Worm (Caenorhabditis elegans) whole organism, L1 larva: ENCODE measurements around the gene sri-29.

Source experiments
- aha-1 ChIP-seq: fragments of 150-350 bp; optimal IDR thresholded peaks from 2 replicates; lab custom pipeline; 2014; ENCODE audit warnings: missing biosample characterization, missing genetic modification characterization
- egl-13 ChIP-seq: sonication (generic microtip); optimal IDR thresholded peaks from 2 replicates; lab custom pipeline; 2016; ENCODE audit warnings: missing genotype, missing genetic modification reagents, missing genetic modification characterization, missing compliant biosample characterization
- elt-3 ChIP-seq, 6 experiments: fragments of 150-350 bp in 1 of 6; sonication (generic microtip); optimal IDR thresholded peaks; 2 replicates each; lab custom pipeline; 2017 to 2018; ENCODE audit warnings: missing biosample characterization in 6 of 6, missing genetic modification characterization in 6 of 6, inconsistent platforms in 1 of 6
- fos-1 ChIP-seq: fragments of 150-350 bp; optimal IDR thresholded peaks from 2 replicates; lab custom pipeline; 2014; ENCODE audit warnings: missing biosample characterization, missing genetic modification characterization
- lin-39 ChIP-seq: fragments of 150-350 bp; optimal IDR thresholded peaks from 2 replicates; lab custom pipeline; 2014; ENCODE audit warnings: missing biosample characterization, missing genetic modification reagents, missing genetic modification characterization
- lir-3 ChIP-seq: sonication (generic microtip); optimal IDR thresholded peaks from 2 replicates; lab custom pipeline; 2016; ENCODE audit warnings: mild to moderate bottlenecking, missing genetic modification characterization, moderate library complexity, missing compliant biosample characterization; ENCODE audit not compliant: poor library complexity
- lsy-2 ChIP-seq, 2 experiments: fragments of 150-350 bp; optimal IDR thresholded peaks; 2 replicates each; lab custom pipeline; 2014; ENCODE audit warnings: missing biosample characterization in 2 of 2, missing genetic modification characterization in 2 of 2
- nhr-28 ChIP-seq: fragments of 150-350 bp; optimal IDR thresholded peaks from 2 replicates; lab custom pipeline; 2014; ENCODE audit warnings: missing biosample characterization, missing genetic modification characterization
- pqm-1 ChIP-seq: sonication (generic microtip); optimal IDR thresholded peaks from 3 replicates; lab custom pipeline; 2017; ENCODE audit warnings: missing biosample characterization, missing genetic modification characterization
- skn-1 ChIP-seq: fragments of 150-350 bp; optimal IDR thresholded peaks from 2 replicates; lab custom pipeline; 2014; ENCODE audit warnings: missing biosample characterization, missing genetic modification characterization
- unc-62 ChIP-seq: fragments of 150-350 bp; optimal IDR thresholded peaks from 2 replicates; lab custom pipeline; 2014; ENCODE audit warnings: missing biosample characterization, missing genetic modification reagents, missing genetic modification characterization
- ztf-11 ChIP-seq, 2 experiments: sonication (generic microtip); optimal IDR thresholded peaks; 2 replicates each; lab custom pipeline; 2016 to 2017; ENCODE audit warnings: missing genetic modification characterization in 2 of 2, missing biosample characterization in 1 of 2, missing compliant biosample characterization in 1 of 2

DNA sequence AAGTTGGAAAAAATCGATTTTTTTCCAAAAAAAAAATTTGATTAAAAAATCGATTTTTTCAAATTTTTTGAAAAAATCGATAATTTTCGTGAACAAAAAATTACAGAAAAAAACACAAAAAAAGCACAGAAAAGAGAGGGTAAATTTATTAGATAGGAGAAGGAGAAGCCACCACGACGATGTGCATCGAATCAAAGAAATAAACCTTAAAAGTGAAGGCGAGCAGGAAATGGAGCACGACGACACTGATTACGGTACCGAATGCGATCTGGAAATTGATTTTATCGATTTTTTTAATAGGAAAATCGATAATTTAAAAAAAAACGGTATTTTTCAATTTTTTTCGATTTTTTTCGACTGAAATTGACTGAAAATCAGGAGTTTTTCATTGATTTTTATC is 21.0 kb downstream of the sri-29 start:
- TF ChIP-seq pqm-1 (tag; lab: Kevin White, UChicago) = no peak
- no peak for TF ChIP-seq skn-1 (tag; lab: Kevin White, UChicago)
- TF ChIP-seq aha-1 = no peak
- TF ChIP-seq lir-3 (tag; lab: Kevin White, UChicago) = no peak
- no peak for TF ChIP-seq lin-39 (tag; lab: Kevin White, UChicago)
- no peak for TF ChIP-seq ztf-11 (tag; optimal IDR thresholded peaks at IDR 0.05; lab: Kevin White, UChicago)
- TF ChIP-seq nhr-28 (tag; lab: Kevin White, UChicago) = no peak
- no peak for TF ChIP-seq unc-62
- TF ChIP-seq lsy-2 (tag; optimal IDR thresholded peaks at IDR 0.05; lab: Kevin White, UChicago) = no peak
- no peak for TF ChIP-seq elt-3 (tag; optimal IDR thresholded peaks at IDR 0.05; lab: Kevin White, UChicago)
- no peak for TF ChIP-seq fos-1
- no peak for TF ChIP-seq egl-13 (tag; lab: Kevin White, UChicago)
